Fruit fly (Drosophila melanogaster): Measurements from ENCODE around the gene CG43446.

CG43446 gene

dm6 chr3R:20998319-20998718, 10.6 kb upstream of the CG43446 start:
- TF ChIP-seq achi (GFP tag; optimal IDR thresholded peaks at IDR 0.05) (no peak), pdm3 (GFP tag; optimal IDR thresholded peaks at IDR 0.05) (no peak), Met (GFP tag; optimal IDR thresholded peaks at IDR 0.05) (no peak), Ets96B (tag; optimal IDR thresholded peaks at IDR 0.05) (no peak), Hr39 (GFP tag; optimal IDR thresholded peaks at IDR 0.05) (no peak), Ets21C (GFP tag; optimal IDR thresholded peaks at IDR 0.05) (no peak), CG10631 (GFP tag; optimal IDR thresholded peaks at IDR 0.05) (no peak), CG16779 (tag; optimal IDR thresholded peaks at IDR 0.05) (no peak), spab (GFP tag; optimal IDR thresholded peaks at IDR 0.05) (no peak), cyc (GFP tag; optimal IDR thresholded peaks at IDR 0.05) (no peak), Sox102F (GFP tag; optimal IDR thresholded peaks at IDR 0.05) (no peak), CG3919 (GFP tag; optimal IDR thresholded peaks at IDR 0.05) (no peak), CG6792 (GFP tag; optimal IDR thresholded peaks at IDR 0.05) (no peak), Eip93F (GFP tag; optimal IDR thresholded peaks at IDR 0.05) (no peak), ss (GFP tag; optimal IDR thresholded peaks at IDR 0.05) (no peak)

DNA sequence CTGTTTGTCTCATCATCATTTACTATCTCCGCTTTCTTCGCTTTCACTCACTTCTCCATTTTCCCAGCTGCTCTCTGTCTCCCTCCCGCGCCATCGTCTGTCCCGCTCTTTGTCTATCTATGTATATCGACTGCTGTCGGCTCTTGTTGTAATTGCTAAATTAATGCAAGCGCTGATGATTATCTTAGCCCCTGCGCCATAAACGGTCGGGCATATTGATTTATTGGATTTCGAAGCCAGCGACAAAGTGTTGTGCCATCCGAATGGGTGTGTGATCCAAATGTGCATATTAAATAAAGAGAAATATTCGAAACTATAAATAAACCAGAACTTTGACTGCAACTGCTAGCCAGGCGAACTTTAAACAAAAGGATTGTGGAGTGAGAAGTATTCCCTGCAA, 2.7 kb upstream of the CG43446 start:
- TF ChIP-seq CG8632 (GFP tag; optimal IDR thresholded peaks at IDR 0.05): no peak
- no peak for TF ChIP-seq dsx (GFP tag; optimal IDR thresholded peaks at IDR 0.05; ENCODE audit: poor library complexity, severe bottlenecking)
- no peak for TF ChIP-seq Hr4 (GFP tag; optimal IDR thresholded peaks at IDR 0.05)
- TF ChIP-seq Sox14 (GFP tag; optimal IDR thresholded peaks at IDR 0.05): no peak
- no peak for TF ChIP-seq acj6 (GFP tag; optimal IDR thresholded peaks at IDR 0.05)
- no peak for TF ChIP-seq lz (GFP tag; optimal IDR thresholded peaks at IDR 0.05)
- TF ChIP-seq CG32006 (GFP tag; optimal IDR thresholded peaks at IDR 0.05): no peak
- TF ChIP-seq fkh (GFP tag; optimal IDR thresholded peaks at IDR 0.05): no peak
- no peak for TF ChIP-seq fd85E (GFP tag; optimal IDR thresholded peaks at IDR 0.05)
- no peak for TF ChIP-seq Blimp-1 (GFP tag; optimal IDR thresholded peaks at IDR 0.05)
- TF ChIP-seq CG10669 (GFP tag; optimal IDR thresholded peaks at IDR 0.05): no peak
- no peak for TF ChIP-seq Sox102F (GFP tag; optimal IDR thresholded peaks at IDR 0.05)
- no peak for TF ChIP-seq cyc (GFP tag; optimal IDR thresholded peaks at IDR 0.05)
- TF ChIP-seq CG3919 (GFP tag; optimal IDR thresholded peaks at IDR 0.05): no peak
- no peak for TF ChIP-seq Met (GFP tag; optimal IDR thresholded peaks at IDR 0.05)
- TF ChIP-seq CG6854 (GFP tag; optimal IDR thresholded peaks at IDR 0.05): no peak
- TF ChIP-seq CG11294 (GFP tag; IDR thresholded peaks at IDR 0.05): no peak

- TF ChIP-seq spab (GFP tag; optimal IDR thresholded peaks at IDR 0.05) (no peak), CG6163 (GFP tag; IDR thresholded peaks at IDR 0.05) (no peak), CG16779 (tag; optimal IDR thresholded peaks at IDR 0.05) (no peak), dsx (GFP tag; optimal IDR thresholded peaks at IDR 0.05; ENCODE audit: poor library complexity, severe bottlenecking) (no peak), acj6 (GFP tag; optimal IDR thresholded peaks at IDR 0.05) (no peak), pdm3 (GFP tag; optimal IDR thresholded peaks at IDR 0.05) (peak; percentile 16), lz (GFP tag; optimal IDR thresholded peaks at IDR 0.05) (no peak), CG10669 (GFP tag; optimal IDR thresholded peaks at IDR 0.05) (no peak), CG11762 (GFP tag; optimal IDR thresholded peaks at IDR 0.05; ENCODE audit: insufficient read depth) (no peak), Lpt (GFP tag; optimal IDR thresholded peaks at IDR 0.05) (no peak), CG15336 (GFP tag; IDR thresholded peaks at IDR 0.05) (peak; percentile 56), Eip93F (GFP tag; optimal IDR thresholded peaks at IDR 0.05) (no peak), CG4318 (GFP tag; optimal IDR thresholded peaks at IDR 0.05) (no peak), Eip75B (GFP tag; optimal IDR thresholded peaks at IDR 0.05) (peak; percentile 14), CG8119 (GFP tag; IDR thresholded peaks at IDR 0.05) (peak; percentile 42; the same call in 1 of the 3 replicates), fkh (GFP tag; optimal IDR thresholded peaks at IDR 0.05) (peak; percentile 9), CG31627 (GFP tag; optimal IDR thresholded peaks at IDR 0.05) (peak; percentile 18), vri (GFP tag; optimal IDR thresholded peaks at IDR 0.05) (no peak), salr (GFP tag; optimal IDR thresholded peaks at IDR 0.05) (peak in 1 of 2 experiments; percentile 3), dac (GFP tag; optimal IDR thresholded peaks at IDR 0.05) (peak; percentile 19), Met (GFP tag; optimal IDR thresholded peaks at IDR 0.05) (no peak), esn (GFP tag; optimal IDR thresholded peaks at IDR 0.05) (no peak), CG6808 (GFP tag; optimal IDR thresholded peaks at IDR 0.05) (no peak), CG34406 (GFP tag; optimal IDR thresholded peaks at IDR 0.05) (no peak), fd85E (GFP tag; optimal IDR thresholded peaks at IDR 0.05) (no peak), Hr38 (GFP tag; optimal IDR thresholded peaks at IDR 0.05) (no peak), svp (GFP tag) (peak; percentile 47), CG9139 (GFP tag; optimal IDR thresholded peaks at IDR 0.05) (no peak), CG11902 (GFP tag; optimal IDR thresholded peaks at IDR 0.05) (no peak), Hr39 (GFP tag; optimal IDR thresholded peaks at IDR 0.05) (peak; percentile 5), Hr4 (GFP tag; optimal IDR thresholded peaks at IDR 0.05) (peak; percentile 57), CG3032 (tag; optimal IDR thresholded peaks at IDR 0.05) (no peak)
Measured at dm6 chr3R:20989657-20990056, 1.9 kb upstream of the CG43446 start.
